Fruit fly (Drosophila melanogaster) whole organism, embryonic: Measurements from ENCODE around the gene CG5909.

Experiments used
- CG10274 ChIP-seq: fragments of 200-800 bp; sonication (Bioruptor generic); optimal IDR thresholded peaks from 3 replicates; lab custom pipeline; 2017; ENCODE audit warnings: missing biosample characterization, mild to moderate bottlenecking, missing genetic modification characterization
- CG10431 ChIP-seq: fragments of 200-800 bp; sonication (Bioruptor generic); optimal IDR thresholded peaks from 3 replicates; lab custom pipeline; 2018; ENCODE audit warnings: missing biosample characterization, mild to moderate bottlenecking, missing genetic modification characterization
- CG10462 ChIP-seq: fragments of 200-800 bp; sonication (Bioruptor generic); optimal IDR thresholded peaks from 2 replicates; lab custom pipeline; 2016; ENCODE audit warnings: missing biosample characterization, missing genetic modification characterization
- CG10565 ChIP-seq: fragments of 200-800 bp; sonication (Bioruptor generic); optimal IDR thresholded peaks from 3 replicates; lab custom pipeline; 2016; ENCODE audit warnings: missing biosample characterization, mild to moderate bottlenecking, missing genetic modification characterization
- CG10654 ChIP-seq: fragments of 200-800 bp; sonication (Bioruptor generic); optimal IDR thresholded peaks from 2 replicates; lab custom pipeline; 2016; ENCODE audit warnings: missing biosample characterization, missing genetic modification characterization
- CG10979 ChIP-seq: fragments of 200-800 bp; sonication (Bioruptor generic); optimal IDR thresholded peaks from 2 replicates; lab custom pipeline; 2018; ENCODE audit warnings: missing biosample characterization, mild to moderate bottlenecking, missing genetic modification characterization, moderate library complexity
- CG12071 ChIP-seq: fragments of 200-800 bp; sonication (Bioruptor generic); optimal IDR thresholded peaks from 3 replicates; lab custom pipeline; 2018; ENCODE audit warnings: missing biosample characterization, mild to moderate bottlenecking, missing genetic modification characterization
- CG12104 ChIP-seq: fragments of 200-800 bp; sonication (Bioruptor generic); optimal IDR thresholded peaks from 3 replicates; lab custom pipeline; 2016; ENCODE audit warnings: missing biosample characterization, missing genetic modification characterization
- CG12942 ChIP-seq: fragments of 200-800 bp; sonication (Bioruptor generic); optimal IDR thresholded peaks from 3 replicates; lab custom pipeline; 2016; ENCODE audit warnings: missing biosample characterization, missing genetic modification characterization
- CG15011 ChIP-seq: fragments of 200-800 bp; sonication (Bioruptor generic); optimal IDR thresholded peaks from 3 replicates; lab custom pipeline; 2018; ENCODE audit warnings: missing biosample characterization, mild to moderate bottlenecking, missing genetic modification characterization
- CG15696 ChIP-seq: fragments of 200-800 bp; sonication (Bioruptor generic); optimal IDR thresholded peaks from 2 replicates; lab custom pipeline; 2019; ENCODE audit warnings: missing biosample characterization, mild to moderate bottlenecking, missing genetic modification characterization, moderate library complexity
- CG16863 ChIP-seq: fragments of 200-800 bp; sonication (Bioruptor generic); optimal IDR thresholded peaks from 3 replicates; lab custom pipeline; 2016; ENCODE audit warnings: missing biosample characterization, missing genetic modification characterization
- CG17385 ChIP-seq: fragments of 200-800 bp; sonication (Bioruptor generic); optimal IDR thresholded peaks from 3 replicates; lab custom pipeline; 2018; ENCODE audit warnings: missing biosample characterization, mild to moderate bottlenecking, missing genetic modification characterization
- CG18262 ChIP-seq: fragments of 200-800 bp; optimal IDR thresholded peaks from 3 replicates; lab custom pipeline; 2019; ENCODE audit warnings: missing biosample characterization, mild to moderate bottlenecking, missing genetic modification characterization, moderate library complexity
- CG2199 ChIP-seq: fragments of 200-800 bp; sonication (Bioruptor generic); IDR thresholded peaks from 3 replicates; pipeline ENCODE4 v1.3.6; 2022; ENCODE audit warnings: missing biosample characterization, missing genetic modification characterization
- CG2202 ChIP-seq: fragments of 200-800 bp; sonication (Bioruptor generic); optimal IDR thresholded peaks from 2 replicates; lab custom pipeline; 2018; ENCODE audit warnings: missing biosample characterization, mild to moderate bottlenecking, missing genetic modification characterization
- CG31441 ChIP-seq: fragments of 200-800 bp; sonication (Bioruptor generic); IDR thresholded peaks from 2 replicates; pipeline ENCODE4 v1.3.6; 2022; ENCODE audit warnings: missing biosample characterization, missing genetic modification characterization
- CG3281 ChIP-seq: fragments of 200-800 bp; sonication (Bioruptor generic); optimal IDR thresholded peaks from 3 replicates; lab custom pipeline; 2017; ENCODE audit warnings: missing biosample characterization, mild to moderate bottlenecking, missing genetic modification characterization
- CG3726 ChIP-seq: fragments of 200-800 bp; sonication (Bioruptor generic); IDR thresholded peaks from 3 replicates; pipeline ENCODE4, ENCODE4 v1.3.6; 2022; ENCODE audit warnings: missing biosample characterization, missing genetic modification characterization
- CG4282 ChIP-seq: fragments of 200-800 bp; sonication (Bioruptor generic); optimal IDR thresholded peaks from 2 replicates; lab custom pipeline; 2016; ENCODE audit warnings: missing biosample characterization, missing genetic modification characterization
- CG6813 ChIP-seq: fragments of 200-800 bp; sonication (Bioruptor generic); optimal IDR thresholded peaks from 2 replicates; lab custom pipeline; 2017; ENCODE audit warnings: missing biosample characterization, missing genetic modification characterization, mild to moderate bottlenecking, moderate library complexity, missing genetic modification reagents
- CG7357 ChIP-seq: fragments of 200-800 bp; sonication (Bioruptor generic); IDR thresholded peaks from 3 replicates; pipeline ENCODE4 v1.3.6; 2022; ENCODE audit warnings: missing biosample characterization, missing genetic modification characterization
- Chrac-16 ChIP-seq: fragments of 200-800 bp; sonication (Bioruptor generic); optimal IDR thresholded peaks from 3 replicates; lab custom pipeline; 2016; ENCODE audit warnings: missing biosample characterization, missing genetic modification characterization
- Dek ChIP-seq: fragments of 200-800 bp; sonication (Bioruptor generic); optimal IDR thresholded peaks from 3 replicates; lab custom pipeline; 2019; ENCODE audit warnings: missing biosample characterization, mild to moderate bottlenecking, missing genetic modification characterization, moderate library complexity
- Dfd ChIP-seq, 2 experiments: fragments of >200 bp; optimal IDR thresholded peaks; 2 replicates each; lab custom pipeline; 2017; ENCODE audit warnings: missing biosample characterization in 2 of 2, missing genetic modification characterization in 2 of 2
- Gug ChIP-seq: fragments of 200-800 bp; sonication (Bioruptor generic); IDR thresholded peaks from 4 replicates; pipeline ENCODE4 v1.3.6; 2022; ENCODE audit warnings: missing biosample characterization, missing genetic modification characterization
- Max ChIP-seq: fragments of 200-800 bp; sonication (Bioruptor generic); optimal IDR thresholded peaks from 2 replicates; lab custom pipeline; 2016; ENCODE audit warnings: missing biosample characterization, mild to moderate bottlenecking, missing genetic modification characterization
- Neu2 ChIP-seq: fragments of 200-800 bp; sonication (Bioruptor generic); optimal IDR thresholded peaks from 3 replicates; lab custom pipeline; 2016; ENCODE audit warnings: missing biosample characterization, missing genetic modification characterization, borderline replicate concordance
- Oaz ChIP-seq: fragments of 200-800 bp; sonication (Bioruptor generic); IDR thresholded peaks from 2 replicates; pipeline ENCODE4 v1.3.6; 2022; ENCODE audit warnings: missing biosample characterization, missing genetic modification characterization
- Rx ChIP-seq: fragments of 200-800 bp; sonication (Bioruptor generic); IDR thresholded peaks from 2 replicates; pipeline ENCODE4 v1.3.6; 2022; ENCODE audit warnings: missing biosample characterization, missing genetic modification characterization
- Sox100B ChIP-seq: fragments of 200-800 bp; sonication (Bioruptor generic); optimal IDR thresholded peaks from 3 replicates; lab custom pipeline; 2018; ENCODE audit warnings: missing biosample characterization, mild to moderate bottlenecking, missing genetic modification characterization
- YL-1 ChIP-seq: fragments of 200-800 bp; sonication (Bioruptor generic); optimal IDR thresholded peaks from 3 replicates; lab custom pipeline; 2017; ENCODE audit warnings: missing biosample characterization, mild to moderate bottlenecking, missing genetic modification characterization
- abd-A ChIP-seq: fragments of 200-800 bp; sonication (Bioruptor generic); optimal IDR thresholded peaks from 3 replicates; lab custom pipeline; 2019; ENCODE audit warnings: missing biosample characterization, mild to moderate bottlenecking, missing genetic modification characterization, moderate library complexity
- al ChIP-seq: fragments of 200-800 bp; sonication (Bioruptor generic); IDR thresholded peaks from 2 replicates; pipeline ENCODE4 v1.3.6; 2022; ENCODE audit warnings: missing biosample characterization, missing genetic modification characterization
- az2 ChIP-seq: fragments of 200-800 bp; sonication (Bioruptor generic); optimal IDR thresholded peaks from 3 replicates; lab custom pipeline; 2016; ENCODE audit warnings: missing biosample characterization, missing genetic modification characterization
- chinmo ChIP-seq: fragments of 200-800 bp; sonication (Bioruptor generic); IDR thresholded peaks from 4 replicates; pipeline ENCODE4 v1.3.6; 2022; ENCODE audit warnings: missing biosample characterization, missing genetic modification characterization; ENCODE audit not compliant: partially characterized antibody
- crc ChIP-seq: fragments of 200-800 bp; sonication (Bioruptor generic); optimal IDR thresholded peaks from 2 replicates; lab custom pipeline; 2016; ENCODE audit warnings: missing biosample characterization, missing genetic modification characterization
- gcm2 ChIP-seq: fragments of 200-800 bp; sonication (Bioruptor generic); optimal IDR thresholded peaks from 2 replicates; lab custom pipeline; 2016; ENCODE audit warnings: missing biosample characterization, missing genetic modification characterization
- gfzf ChIP-seq: fragments of 200-800 bp; sonication (Bioruptor generic); optimal IDR thresholded peaks from 2 replicates; lab custom pipeline; 2016; ENCODE audit warnings: missing biosample characterization, mild to moderate bottlenecking, missing genetic modification characterization, moderate library complexity
- grn ChIP-seq: fragments of 200-800 bp; sonication (Bioruptor generic); optimal IDR thresholded peaks from 3 replicates; lab custom pipeline; 2017; ENCODE audit warnings: missing biosample characterization, missing genetic modification characterization
- hbn ChIP-seq: fragments of 200-800 bp; sonication (Bioruptor generic); IDR thresholded peaks from 2 replicates; pipeline ENCODE4 v1.3.6; 2022; ENCODE audit warnings: missing biosample characterization, missing genetic modification characterization; ENCODE audit not compliant: partially characterized antibody
- luna ChIP-seq: fragments of 200-800 bp; sonication (Bioruptor generic); optimal IDR thresholded peaks from 2 replicates; lab custom pipeline; 2016; ENCODE audit warnings: missing biosample characterization, missing genetic modification characterization
- mld ChIP-seq: fragments of 200-800 bp; sonication (Bioruptor generic); IDR thresholded peaks from 3 replicates; pipeline ENCODE4 v1.3.6; 2022; ENCODE audit warnings: missing biosample characterization, missing genetic modification characterization; ENCODE audit not compliant: partially characterized antibody
- onecut ChIP-seq: fragments of 200-800 bp; sonication (Bioruptor generic); IDR thresholded peaks from 2 replicates; pipeline ENCODE4 v1.3.6; 2022; ENCODE audit warnings: missing biosample characterization, missing genetic modification characterization
- org-1 ChIP-seq: fragments of 200-800 bp; sonication (Bioruptor generic); optimal IDR thresholded peaks from 2 replicates; lab custom pipeline; 2017; ENCODE audit warnings: missing biosample characterization, missing genetic modification characterization
- run ChIP-seq: fragments of 200-800 bp; sonication (Bioruptor generic); optimal IDR thresholded peaks from 3 replicates; lab custom pipeline; 2018; ENCODE audit warnings: missing biosample characterization, mild to moderate bottlenecking, missing genetic modification characterization
- sc ChIP-seq, 3 experiments: fragments of >200 bp in 2 of 3; fragments of 200-800 bp in 1 of 3; sonication (Bioruptor generic) in 1 of 3; optimal IDR thresholded peaks; 2 replicates in 2 of 3; 3 replicates in 1 of 3; lab custom pipeline; 2017; ENCODE audit warnings: mild to moderate bottlenecking in 1 of 3, missing biosample characterization in 1 of 3, missing genetic modification characterization in 1 of 3, missing genetic modification reagents in 1 of 3
- tin ChIP-seq: fragments of 200-800 bp; sonication (Bioruptor generic); optimal IDR thresholded peaks from 3 replicates; lab custom pipeline; 2016; ENCODE audit warnings: missing biosample characterization, missing genetic modification characterization
- trem ChIP-seq: fragments of 200-800 bp; optimal IDR thresholded peaks from 3 replicates; lab custom pipeline; 2019; ENCODE audit warnings: missing biosample characterization, mild to moderate bottlenecking, missing genetic modification characterization, moderate library complexity

CG5909 gene

DNA sequence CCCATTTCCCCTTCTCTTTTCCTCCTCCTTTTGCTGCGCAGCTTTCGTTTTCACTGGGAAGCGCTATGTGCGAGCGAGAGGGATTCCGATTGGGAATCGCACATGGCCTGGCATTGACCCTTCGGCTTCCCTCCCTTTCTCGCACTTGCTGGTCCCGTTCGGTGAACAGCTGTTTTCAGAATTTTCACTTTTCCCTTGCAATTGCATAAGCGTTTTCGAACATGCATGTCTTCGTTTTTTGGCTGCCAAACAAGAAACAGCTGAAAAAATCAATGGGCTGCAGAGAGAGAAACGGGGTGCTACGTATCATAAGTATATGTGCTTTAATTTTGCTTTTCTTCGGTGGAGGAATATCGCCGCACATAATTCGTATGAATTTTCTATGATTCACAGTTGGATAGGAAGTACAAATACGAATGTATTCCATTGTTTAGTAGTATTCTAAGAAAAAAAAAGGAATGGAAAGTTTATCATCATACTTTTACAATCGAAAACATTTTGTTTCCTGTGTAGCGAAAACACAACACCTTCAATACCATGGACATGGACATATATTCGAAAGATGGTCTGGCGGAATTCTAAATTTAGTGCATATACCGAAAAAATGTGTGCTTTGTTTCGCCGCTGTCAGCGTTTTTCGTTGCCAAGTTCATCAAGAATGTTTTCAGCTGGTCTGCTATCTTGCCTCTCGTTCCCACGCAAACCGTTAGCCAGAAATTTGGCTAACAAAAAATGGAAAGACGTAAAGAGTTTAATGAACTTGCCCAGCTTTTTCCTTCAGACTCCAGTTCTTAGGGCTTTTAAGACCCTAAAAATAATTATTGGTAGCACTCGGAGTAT lies 8.6 kb upstream of the CG5909 start:
- TF ChIP-seq mld (GFP tag; lab: Robert Waterston, UW) = no peak
- no peak for TF ChIP-seq trem (tag; lab: Kevin White, UChicago)
- TF ChIP-seq Oaz (GFP tag; lab: Robert Waterston, UW) = no peak
- TF ChIP-seq org-1 (GFP tag; lab: Kevin White, UChicago) = peak; percentile 34
- TF ChIP-seq Dek (tag; lab: Kevin White, UChicago) = peak; percentile 16
- peak; percentile 35 for TF ChIP-seq CG16863 (GFP tag; lab: Kevin White, UChicago)
- no peak for TF ChIP-seq CG2202 (tag; lab: Kevin White, UChicago)
- TF ChIP-seq CG12071 (GFP tag; lab: Kevin White, UChicago) = peak; percentile 40
- TF ChIP-seq tin (GFP tag; lab: Kevin White, UChicago) = no peak
- no peak for TF ChIP-seq CG6813
- no peak for TF ChIP-seq run (tag; lab: Kevin White, UChicago)
- TF ChIP-seq CG3281 = peak; percentile 62
- TF ChIP-seq grn (GFP tag; lab: Kevin White, UChicago) = no peak
- no peak for TF ChIP-seq Neu2 (GFP tag; lab: Kevin White, UChicago)
- no peak for TF ChIP-seq CG10654 (GFP tag; lab: Kevin White, UChicago)
- TF ChIP-seq CG4282 (GFP tag; lab: Kevin White, UChicago) = no peak
- no peak for TF ChIP-seq crc (GFP tag; lab: Kevin White, UChicago)
- TF ChIP-seq sc (optimal IDR thresholded peaks at IDR 0.05; lab: Kevin White, UChicago) = no peak
- TF ChIP-seq sc (GFP tag; optimal IDR thresholded peaks at IDR 0.05; lab: Kevin White, UChicago) = no peak
- peak; percentile 15 for TF ChIP-seq Chrac-16
- no peak for TF ChIP-seq CG2199 (GFP tag; lab: Robert Waterston, UW)
- TF ChIP-seq YL-1 (GFP tag; lab: Kevin White, UChicago) = peak; percentile 25
- TF ChIP-seq Gug (GFP tag; lab: Robert Waterston, UW) = 0 out of 4 replicates have a peak, but pooled peaks have one; percentile 20
- TF ChIP-seq CG12104 (GFP tag; lab: Kevin White, UChicago) = no peak
- no peak for TF ChIP-seq Dfd (GFP tag; optimal IDR thresholded peaks at IDR 0.05; lab: Kevin White, UChicago)
- no peak for TF ChIP-seq luna
- no peak for TF ChIP-seq gcm2 (GFP tag; lab: Kevin White, UChicago)
- TF ChIP-seq CG15011 (GFP tag; lab: Kevin White, UChicago) = no peak
- no peak for TF ChIP-seq CG10565 (GFP tag; lab: Kevin White, UChicago)
- TF ChIP-seq CG17385 (GFP tag; lab: Kevin White, UChicago) = peak; percentile 21
- peak; percentile 22 for TF ChIP-seq CG10431 (GFP tag; lab: Kevin White, UChicago)
- TF ChIP-seq onecut (GFP tag; lab: Robert Waterston, UW) = peak; percentile 90
- TF ChIP-seq CG3726 (GFP tag; lab: Robert Waterston, UW) = no peak
- TF ChIP-seq CG31441 (GFP tag; lab: Robert Waterston, UW) = peak; percentile 58
- TF ChIP-seq Rx (GFP tag; lab: Robert Waterston, UW) = no peak
- no peak for TF ChIP-seq abd-A
- TF ChIP-seq Sox100B (GFP tag; lab: Kevin White, UChicago) = no peak
- TF ChIP-seq CG12942 (GFP tag; lab: Kevin White, UChicago) = peak; percentile 10
- TF ChIP-seq CG10274 = no peak
- peak; percentile 41 for TF ChIP-seq az2
- TF ChIP-seq chinmo (GFP tag; lab: Robert Waterston, UW) = no peak
- TF ChIP-seq CG15696 = peak; percentile 3
- TF ChIP-seq CG18262 (tag; lab: Kevin White, UChicago) = peak; percentile 29
- no peak for TF ChIP-seq Max (GFP tag; lab: Kevin White, UChicago)
- no peak for TF ChIP-seq gfzf
- peak; percentile 58 for TF ChIP-seq al (GFP tag; lab: Robert Waterston, UW)
- TF ChIP-seq CG7357 (GFP tag; lab: Robert Waterston, UW) = 0 out of 3 replicates have a peak, but pooled peaks have one; percentile 22
- no peak for TF ChIP-seq hbn (GFP tag; lab: Robert Waterston, UW)
- peak; percentile 40 for TF ChIP-seq CG10979 (tag; lab: Kevin White, UChicago)
- no peak for TF ChIP-seq CG10462 (GFP tag; lab: Kevin White, UChicago)
